Fruit fly (Drosophila melanogaster): ENCODE data around the gene CG9004.

CG9004 gene

dm6 chr3L:2410869-2411268 is 37.3 kb downstream of the CG9004 start (continued):
- TF ChIP-seq CG10147 (GFP tag; optimal IDR thresholded peaks at IDR 0.05) (peak; percentile 69), CG10979 (tag; optimal IDR thresholded peaks at IDR 0.05) (peak; percentile 5), dati (GFP tag; IDR thresholded peaks at IDR 0.05) (no peak), br (optimal IDR thresholded peaks at IDR 0.05) (no peak), tin (GFP tag; optimal IDR thresholded peaks at IDR 0.05) (peak; percentile 10), ci (GFP tag; IDR thresholded peaks at IDR 0.05) (no peak), phol (tag; optimal IDR thresholded peaks at IDR 0.05) (peak; percentile 22), Atf3 (GFP tag; optimal IDR thresholded peaks at IDR 0.05) (no peak), ham (GFP tag; IDR thresholded peaks at IDR 0.05) (no peak), CG13424 (tag; optimal IDR thresholded peaks at IDR 0.05) (no peak), CG6175 (GFP tag; IDR thresholded peaks at IDR 0.05) (no peak), kay (GFP tag; optimal IDR thresholded peaks at IDR 0.05) (peak; percentile 32), CG10209 (GFP tag; optimal IDR thresholded peaks at IDR 0.05) (no peak), unpg (GFP tag; optimal IDR thresholded peaks at IDR 0.05) (no peak), Side (GFP tag; optimal IDR thresholded peaks at IDR 0.05) (no peak), CG3163 (GFP tag; optimal IDR thresholded peaks at IDR 0.05) (no peak), pros (GFP tag; optimal IDR thresholded peaks at IDR 0.05) (no peak), CG16815 (GFP tag; optimal IDR thresholded peaks at IDR 0.05) (no peak), Abd-B (GFP tag; optimal IDR thresholded peaks at IDR 0.05) (no peak), zf30C (GFP tag; optimal IDR thresholded peaks at IDR 0.05) (no peak), Chrac-16 (GFP tag; optimal IDR thresholded peaks at IDR 0.05) (no peak), zfh2 (GFP tag; optimal IDR thresholded peaks at IDR 0.05) (no peak), nau (GFP tag; optimal IDR thresholded peaks at IDR 0.05) (peak; percentile 3), lbe (GFP tag; optimal IDR thresholded peaks at IDR 0.05) (no peak), CG15696 (tag; optimal IDR thresholded peaks at IDR 0.05) (no peak), dimm (GFP tag; IDR thresholded peaks at IDR 0.05) (no peak), seq (GFP tag; IDR thresholded peaks at IDR 0.05) (no peak), Hr3 (GFP tag; optimal IDR thresholded peaks at IDR 0.05) (no peak), fru (optimal IDR thresholded peaks at IDR 0.05) (no peak), CG31388 (GFP tag; optimal IDR thresholded peaks at IDR 0.05) (no peak), gem (tag; optimal IDR thresholded peaks at IDR 0.05) (peak; percentile 36), CG11398 (GFP tag; optimal IDR thresholded peaks at IDR 0.05) (no peak), Hr39 (optimal IDR thresholded peaks at IDR 0.05) (no peak), dan (GFP tag; IDR thresholded peaks at IDR 0.05) (no peak), prd (optimal IDR thresholded peaks at IDR 0.05) (no peak), prd (GFP tag; IDR thresholded peaks at IDR 0.05) (no peak; the same call in 2 of the 3 replicates), CHES-1-like (GFP tag; optimal IDR thresholded peaks at IDR 0.05) (no peak), CG13894 (tag; optimal IDR thresholded peaks at IDR 0.05) (no peak), NFAT (GFP tag; IDR thresholded peaks at IDR 0.05) (no peak), jumu (GFP tag; optimal IDR thresholded peaks at IDR 0.05) (no peak), lilli (GFP tag; optimal IDR thresholded peaks at IDR 0.05) (no peak), Mad (GFP tag; optimal IDR thresholded peaks at IDR 0.05) (no peak), CG6654 (GFP tag; optimal IDR thresholded peaks at IDR 0.05) (no peak), ems (GFP tag; optimal IDR thresholded peaks at IDR 0.05) (no peak), ind (GFP tag; optimal IDR thresholded peaks at IDR 0.05) (peak; percentile 41), CG18476 (GFP tag; optimal IDR thresholded peaks at IDR 0.05) (peak; percentile 38), ranshi (GFP tag; IDR thresholded peaks at IDR 0.05) (peak; percentile 66), pho (GFP tag; optimal IDR thresholded peaks at IDR 0.05) (no peak), YL-1 (GFP tag; optimal IDR thresholded peaks at IDR 0.05) (no peak), ato (GFP tag; IDR thresholded peaks at IDR 0.05; ENCODE audit: partially characterized antibody) (no peak), CG30403 (GFP tag; optimal IDR thresholded peaks at IDR 0.05) (no peak), PHDP (tag; optimal IDR thresholded peaks at IDR 0.05) (no peak), Ets65A (GFP tag) (peak; percentile 66), fu2 (GFP tag; optimal IDR thresholded peaks at IDR 0.05) (no peak)
